Worm (Caenorhabditis elegans) whole organism, early embryonic: ENCODE measurements around the gene F58G1.2.

Source experiments
- B0310.2 ChIP-seq: sonication (generic microtip); optimal IDR thresholded peaks from 2 replicates; lab custom pipeline; 2016; ENCODE audit warnings: mild to moderate bottlenecking, missing genetic modification characterization, missing compliant biosample characterization
- F13C5.2 ChIP-seq: sonication (generic microtip); optimal IDR thresholded peaks from 2 replicates; lab custom pipeline; 2017; ENCODE audit warnings: mild to moderate bottlenecking, missing genetic modification characterization, inconsistent platforms, missing compliant biosample characterization
- aly-1 ChIP-seq: sonication (generic microtip); optimal IDR thresholded peaks from 2 replicates; lab custom pipeline; 2016; ENCODE audit warnings: missing genetic modification characterization, missing compliant biosample characterization
- ama-1 ChIP-seq: fragments of 150-350 bp; optimal IDR thresholded peaks from 2 replicates; lab custom pipeline; 2014
- ceh-13 ChIP-seq: fragments of 200-800 bp; sonication (Bioruptor generic); optimal IDR thresholded peaks from 2 replicates; lab custom pipeline; 2018; ENCODE audit warnings: mild to moderate bottlenecking, missing genetic modification characterization, missing compliant biosample characterization
- ceh-36 ChIP-seq: sonication (generic microtip); optimal IDR thresholded peaks from 2 replicates; lab custom pipeline; 2016; ENCODE audit warnings: missing genetic modification characterization, inconsistent platforms, missing compliant biosample characterization
- ets-7 ChIP-seq: sonication (generic microtip); optimal IDR thresholded peaks from 2 replicates; lab custom pipeline; 2016; ENCODE audit warnings: missing genotype, missing genetic modification characterization, missing compliant biosample characterization
- flt-1 ChIP-seq: fragments of 200-800 bp; sonication (Bioruptor generic); IDR thresholded peaks from 2 replicates; pipeline ENCODE4 v1.3.6; 2022; ENCODE audit warnings: missing genetic modification characterization, missing compliant biosample characterization
- hmbx-1 ChIP-seq: sonication (generic microtip); optimal IDR thresholded peaks from 2 replicates; lab custom pipeline; 2016; ENCODE audit warnings: mild to moderate bottlenecking, missing genetic modification characterization, missing compliant biosample characterization
- hmg-4 ChIP-seq: fragments of 200-800 bp; sonication (Bioruptor generic); optimal IDR thresholded peaks from 2 replicates; lab custom pipeline; 2018; ENCODE audit warnings: mild to moderate bottlenecking, missing genetic modification characterization, missing compliant biosample characterization
- hnd-1 ChIP-seq: sonication (generic microtip); optimal IDR thresholded peaks from 2 replicates; lab custom pipeline; 2016; ENCODE audit warnings: missing genetic modification characterization, missing compliant biosample characterization
- pes-1 ChIP-seq: fragments of 200-800 bp; sonication (Bioruptor generic); IDR thresholded peaks from 2 replicates; pipeline ENCODE4 v1.3.6; 2022; ENCODE audit warnings: missing genetic modification reagents, missing genetic modification characterization, missing compliant biosample characterization
- scrt-1 ChIP-seq: fragments of 200-800 bp; sonication (Bioruptor generic); IDR thresholded peaks from 2 replicates; pipeline ENCODE4 v1.3.6; 2022; ENCODE audit warnings: missing genetic modification characterization, missing compliant biosample characterization
- sea-1 ChIP-seq: fragments of 200-800 bp; sonication (Bioruptor generic); conservative IDR thresholded peaks from 2 replicates; pipeline ENCODE4 v1.3.6; 2022; ENCODE audit warnings: missing genetic modification characterization, missing compliant biosample characterization
- tbx-11 ChIP-seq: fragments of 200-800 bp; sonication (Bioruptor generic); IDR thresholded peaks from 2 replicates; pipeline ENCODE4 v1.3.6; 2022; ENCODE audit warnings: missing genetic modification characterization, missing compliant biosample characterization
- tbx-37 ChIP-seq: fragments of 200-800 bp; sonication (Bioruptor generic); conservative IDR thresholded peaks from 2 replicates; pipeline ENCODE4 v1.3.6; 2022; ENCODE audit warnings: missing genetic modification reagents, missing genetic modification characterization, missing compliant biosample characterization
- tra-4 ChIP-seq: sonication (generic microtip); optimal IDR thresholded peaks from 2 replicates; lab custom pipeline; 2017; ENCODE audit warnings: missing genetic modification characterization, missing compliant biosample characterization

Gene F58G1.2

DNA sequence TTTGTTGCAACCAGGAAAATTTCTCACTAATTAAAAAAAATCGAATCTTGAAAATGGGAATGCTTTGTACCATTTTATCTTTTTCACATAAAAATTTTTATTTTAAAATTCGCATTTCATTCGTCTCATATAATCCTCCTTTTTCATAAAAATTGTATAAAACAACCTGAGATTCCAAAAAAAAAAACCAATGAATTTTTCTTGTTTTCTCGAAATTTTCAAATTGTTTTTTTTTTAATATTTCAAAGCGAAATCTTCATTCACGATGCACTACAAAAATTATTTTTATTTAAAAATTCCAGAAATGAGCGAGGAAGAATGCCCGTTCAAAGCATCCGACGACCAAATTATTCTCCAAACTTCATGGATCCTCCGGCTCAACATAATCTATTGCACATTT is 33.8 kb downstream of the F58G1.2 start, which contains the start of gene sra-14:
Gene sra-14, plus strand, starts transcription at position 301 of the 400 bp plus-strand sequence.
- no peak for TF ChIP-seq ceh-36
- no peak for TF ChIP-seq tbx-11 (GFP tag; lab: Robert Waterston, UW)
- no peak for TF ChIP-seq aly-1

DNA sequence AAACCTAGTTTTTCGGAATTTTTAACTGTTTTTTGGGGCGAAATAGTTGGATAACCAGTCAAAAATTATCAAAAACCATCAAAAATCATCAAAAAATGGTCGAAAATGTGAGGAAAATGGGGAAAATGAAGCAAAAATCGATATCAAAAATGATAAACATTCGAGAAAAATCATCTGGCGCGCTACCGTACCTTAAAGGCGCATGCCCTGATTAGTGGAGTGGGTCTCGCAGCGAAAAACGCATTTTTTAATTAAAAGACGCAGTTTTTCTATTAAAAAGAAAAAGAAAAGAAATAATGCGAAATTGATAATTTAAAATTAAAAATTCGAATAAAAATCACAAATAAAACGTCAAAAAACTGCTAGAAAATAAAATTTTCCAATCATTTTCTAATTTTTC is 38.4 kb downstream of the F58G1.2 start, which contains the start of gene F35C5.1:
Gene F35C5.1, plus strand, starts transcription at position 399 of the 400 bp plus-strand sequence.
- no peak for TF ChIP-seq B0310.2 (tag; lab: Kevin White, UChicago)
- TF ChIP-seq hnd-1 (tag; lab: Kevin White, UChicago) = no peak
- no peak for TF ChIP-seq ets-7 (tag; lab: Kevin White, UChicago)
- TF ChIP-seq hmbx-1 (tag; lab: Kevin White, UChicago) = no peak
- no peak for TF ChIP-seq tbx-37 (GFP tag; lab: Robert Waterston, UW)
- TF ChIP-seq scrt-1 (GFP tag; lab: Robert Waterston, UW) = no peak
- no peak for TF ChIP-seq flt-1 (GFP tag; lab: Robert Waterston, UW)
- TF ChIP-seq ama-1 (lab: Kevin White, UChicago) = no peak
- TF ChIP-seq pes-1 (GFP tag; lab: Robert Waterston, UW) = no peak

DNA sequence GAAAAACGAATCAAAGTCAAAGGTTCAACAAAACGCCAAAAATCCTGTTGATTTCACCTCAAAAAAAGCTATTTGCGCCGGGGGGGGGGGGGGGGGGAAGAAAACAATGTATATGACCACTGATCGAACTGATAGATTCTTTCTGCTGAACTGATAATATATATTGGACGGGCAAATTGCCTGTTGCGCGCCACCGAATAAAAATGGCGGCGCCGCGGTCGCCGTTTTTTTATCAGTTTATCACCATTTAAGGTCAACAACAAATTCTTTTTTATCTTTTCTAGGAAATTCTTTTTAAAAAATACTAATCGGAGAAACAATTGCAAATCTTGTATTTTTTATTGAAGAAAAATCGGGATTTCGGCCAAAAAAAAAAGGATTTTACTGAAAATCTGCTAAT is 39.1 kb downstream of the F58G1.2 start:
- TF ChIP-seq B0310.2 (tag; lab: Kevin White, UChicago) = no peak
- TF ChIP-seq tbx-37 (GFP tag; lab: Robert Waterston, UW) = no peak
- TF ChIP-seq sea-1 (GFP tag; lab: Robert Waterston, UW) = no peak
- no peak for TF ChIP-seq hmbx-1 (tag; lab: Kevin White, UChicago)
- TF ChIP-seq pes-1 (GFP tag; lab: Robert Waterston, UW) = no peak
- TF ChIP-seq aly-1 = no peak

DNA sequence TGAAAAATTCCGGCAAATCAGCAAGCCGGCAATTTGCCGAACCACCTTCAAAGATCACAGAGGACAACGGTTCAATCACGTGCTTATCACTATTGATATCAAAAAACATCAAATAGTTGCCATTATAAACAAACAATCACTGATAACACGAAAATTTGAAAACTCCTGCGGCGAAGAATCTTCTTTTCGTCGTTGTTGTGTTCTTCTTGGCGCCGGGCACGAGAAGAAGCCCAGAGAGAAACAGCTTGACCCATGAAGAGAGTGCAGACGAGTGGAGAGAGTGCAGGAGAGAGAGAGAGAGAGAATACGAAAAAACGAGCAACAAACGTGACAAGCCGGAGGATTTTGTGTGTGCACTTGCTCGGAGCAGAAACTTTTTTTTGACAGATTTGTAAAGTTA is 40.1 kb downstream of the F58G1.2 start:
- TF ChIP-seq ama-1 (lab: Kevin White, UChicago) (no peak), ets-7 (tag; lab: Kevin White, UChicago) (no peak), ceh-13 (GFP tag; lab: Kevin White, UChicago) (no peak), tra-4 (tag; lab: Kevin White, UChicago) (no peak), hmg-4 (no peak), ceh-36 (no peak), sea-1 (GFP tag; lab: Robert Waterston, UW) (no peak)

DNA sequence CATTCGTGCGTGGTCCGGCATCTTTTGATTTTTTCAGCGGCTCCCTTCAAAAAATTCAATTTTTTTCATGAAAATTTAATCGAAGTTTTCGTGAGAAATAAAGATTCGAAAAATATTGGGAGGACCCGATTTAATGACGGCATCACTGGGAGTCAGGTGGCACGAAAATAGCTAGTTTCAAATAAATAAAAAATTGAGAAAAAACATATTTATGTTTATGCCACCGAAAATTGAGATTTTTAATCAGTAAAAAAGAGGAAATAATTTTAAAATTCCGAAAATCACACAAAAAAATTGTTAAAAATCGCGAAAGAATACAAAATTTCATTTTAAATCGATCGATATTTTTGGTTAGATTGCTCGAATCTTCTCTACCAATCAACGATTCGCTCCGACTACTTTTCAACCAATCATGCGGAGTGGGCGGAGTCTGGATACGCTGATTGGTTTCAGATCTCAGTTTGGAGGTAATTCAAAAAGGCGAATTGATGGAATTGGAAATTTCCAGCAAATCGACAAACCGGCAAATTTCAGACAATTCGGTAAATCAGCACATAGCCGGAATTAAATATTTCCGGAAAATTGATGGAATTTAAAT is 40.6 kb downstream of the F58G1.2 start, which contains the start of gene gsy-1:
Gene gsy-1, minus strand, starts transcription at position 51 of the 598 bp plus-strand sequence.
- no peak for TF ChIP-seq F13C5.2 (tag; lab: Kevin White, UChicago)
- TF ChIP-seq tbx-11 (GFP tag; lab: Robert Waterston, UW) = no peak
- no peak for TF ChIP-seq B0310.2 (tag; lab: Kevin White, UChicago)
- no peak for TF ChIP-seq aly-1
- TF ChIP-seq scrt-1 (GFP tag; lab: Robert Waterston, UW) = no peak

DNA sequence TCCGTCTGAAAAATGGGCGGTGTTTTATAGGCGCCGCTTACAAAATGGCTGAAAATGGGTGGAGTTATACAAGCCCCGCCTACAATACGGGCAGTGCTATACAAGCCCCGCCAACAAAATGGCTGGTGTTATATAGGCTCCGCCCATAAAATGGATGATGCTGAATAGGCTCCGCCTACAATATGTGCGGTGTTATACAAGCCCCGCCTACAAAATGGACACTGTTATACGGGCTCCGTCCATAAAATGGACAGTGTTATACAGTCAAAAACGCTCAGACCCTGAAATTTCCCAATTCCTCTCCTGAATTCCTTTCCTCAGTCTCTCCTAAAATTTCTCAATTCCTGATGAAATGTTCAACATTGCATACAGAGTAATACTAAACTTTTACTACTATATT is 52.7 kb downstream of the F58G1.2 start:
- TF ChIP-seq B0310.2 (tag; lab: Kevin White, UChicago) = no peak
- no peak for TF ChIP-seq F13C5.2 (tag; lab: Kevin White, UChicago)
- no peak for TF ChIP-seq ceh-13 (GFP tag; lab: Kevin White, UChicago)
- no peak for TF ChIP-seq ets-7 (tag; lab: Kevin White, UChicago)
- no peak for TF ChIP-seq ceh-36
- no peak for TF ChIP-seq flt-1 (GFP tag; lab: Robert Waterston, UW)
- no peak for TF ChIP-seq tbx-37 (GFP tag; lab: Robert Waterston, UW)
- TF ChIP-seq hmg-4 = no peak
- TF ChIP-seq hnd-1 (tag; lab: Kevin White, UChicago) = no peak
- TF ChIP-seq tra-4 (tag; lab: Kevin White, UChicago) = no peak
- no peak for TF ChIP-seq scrt-1 (GFP tag; lab: Robert Waterston, UW)
- no peak for TF ChIP-seq sea-1 (GFP tag; lab: Robert Waterston, UW)
- no peak for TF ChIP-seq tbx-11 (GFP tag; lab: Robert Waterston, UW)
- TF ChIP-seq ama-1 (lab: Kevin White, UChicago) = no peak
- no peak for TF ChIP-seq hmbx-1 (tag; lab: Kevin White, UChicago)
- no peak for TF ChIP-seq aly-1
- no peak for TF ChIP-seq pes-1 (GFP tag; lab: Robert Waterston, UW)

DNA sequence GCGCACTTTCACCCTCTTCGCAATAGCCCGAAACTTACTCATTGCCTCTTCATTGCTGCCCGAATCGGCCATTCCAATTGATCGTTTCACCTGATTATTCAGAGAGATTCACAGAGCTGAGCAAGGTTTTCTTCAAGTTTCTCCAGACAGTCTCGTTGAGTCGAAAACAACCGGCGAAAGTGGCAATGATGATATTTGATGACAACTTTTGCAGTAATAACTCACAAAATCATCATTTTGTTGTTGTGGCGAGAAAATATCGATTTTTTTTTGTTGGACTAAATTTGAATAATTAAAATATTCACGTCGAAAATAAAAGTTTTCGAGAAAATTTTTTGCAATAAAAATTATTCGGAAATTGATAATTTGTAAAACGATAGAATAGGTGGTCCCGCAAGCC is 53.2 kb downstream of the F58G1.2 start, which contains the start of gene snf-5:
Gene snf-5, minus strand, starts transcription at position 182 of the 400 bp plus-strand sequence.
- TF ChIP-seq tbx-11 (GFP tag; lab: Robert Waterston, UW) (no peak), tra-4 (tag; lab: Kevin White, UChicago) (no peak), F13C5.2 (tag; lab: Kevin White, UChicago) (no peak), ceh-36 (no peak), ets-7 (tag; lab: Kevin White, UChicago) (no peak), hmbx-1 (tag; lab: Kevin White, UChicago) (no peak), tbx-37 (GFP tag; lab: Robert Waterston, UW) (no peak)
